Worm (Caenorhabditis elegans): ENCODE data around the gene cki-2.

Gene cki-2

ce11 chrII:7860221-7860928 lies 44.1 kb downstream of the cki-2 start, which contains the start of gene lin-5:
lin-5 (plus strand) TSS chrII:7860574.
- no peak for TF ChIP-seq nhr-25 (tag; optimal IDR thresholded peaks at IDR 0.05; ENCODE audit: borderline replicate concordance, insufficient read depth)
- peak; percentile 20 for TF ChIP-seq lin-13 (GFP tag; optimal IDR thresholded peaks at IDR 0.05)
- TF ChIP-seq mxl-3 (GFP tag; optimal IDR thresholded peaks at IDR 0.05) = peak; percentile 27
- TF ChIP-seq unc-62 (GFP tag; optimal IDR thresholded peaks at IDR 0.05 in 1 of 2) = peak in 1 of 2 experiments; percentile 91
- no peak for TF ChIP-seq unc-62 (tag; optimal IDR thresholded peaks at IDR 0.05)
- TF ChIP-seq hlh-30 (tag; optimal IDR thresholded peaks at IDR 0.05; ENCODE audit: insufficient read depth) = peak; percentile 53
- TF ChIP-seq T20F7.1 (GFP tag; optimal IDR thresholded peaks at IDR 0.05) = peak; percentile 58
- peak; percentile 74 for TF ChIP-seq unc-130 (GFP tag; optimal IDR thresholded peaks at IDR 0.05)
- no peak for TF ChIP-seq dmd-9 (GFP tag; IDR thresholded peaks at IDR 0.05)
- no peak for TF ChIP-seq spr-1 (tag; optimal IDR thresholded peaks at IDR 0.05)
- peak; percentile 16 for TF ChIP-seq F37D6.2 (tag; optimal IDR thresholded peaks at IDR 0.05)
- no peak for TF ChIP-seq nhr-102 (tag; optimal IDR thresholded peaks at IDR 0.05)
- TF ChIP-seq lin-29 (GFP tag; IDR thresholded peaks at IDR 0.05) = no peak
- TF ChIP-seq mep-1 (tag; optimal IDR thresholded peaks at IDR 0.05) = peak; percentile 67
- TF ChIP-seq hif-1 (tag; optimal IDR thresholded peaks at IDR 0.05) = peak in 1 of 2 experiments; percentile 74
- peak; percentile 45 for TF ChIP-seq rbr-2 (tag; optimal IDR thresholded peaks at IDR 0.05)
- TF ChIP-seq hmg-1.1 (GFP tag; IDR thresholded peaks at IDR 0.05) = peak; percentile 30; the same call in 1 of the 2 replicates
- TF ChIP-seq dpl-1 (GFP tag; optimal IDR thresholded peaks at IDR 0.05) = peak; percentile 90
- peak; percentile 4 for TF ChIP-seq dve-1 (tag; optimal IDR thresholded peaks at IDR 0.05; ENCODE audit: insufficient read depth)
- peak; percentile 40 for TF ChIP-seq F49E8.2 (tag; optimal IDR thresholded peaks at IDR 0.05; ENCODE audit: borderline replicate concordance)
- peak; percentile 9 for TF ChIP-seq fkh-10 (GFP tag; optimal IDR thresholded peaks at IDR 0.05)
- TF ChIP-seq nhr-11 (tag; optimal IDR thresholded peaks at IDR 0.05) = peak; percentile 36
- peak; percentile 70 for TF ChIP-seq mes-2 (tag; optimal IDR thresholded peaks at IDR 0.05; ENCODE audit: poor library complexity, severe bottlenecking)
- TF ChIP-seq daf-16 (GFP tag; optimal IDR thresholded peaks at IDR 0.05) = no peak
- TF ChIP-seq daf-16 (tag; optimal IDR thresholded peaks at IDR 0.05) = peak; percentile 25
- TF ChIP-seq aha-1 (tag) = peak; percentile 94
- TF ChIP-seq Y48G9A.11 (GFP tag; IDR thresholded peaks at IDR 0.05) = peak; percentile 38; the same call in 1 of the 2 replicates
- no peak for TF ChIP-seq F26F4.8 (GFP tag; conservative IDR thresholded peaks at IDR 0.05)
- peak in 1 of 2 experiments; percentile 23 for TF ChIP-seq mdl-1 (tag; optimal IDR thresholded peaks at IDR 0.05)
- TF ChIP-seq lin-38 (GFP tag; IDR thresholded peaks at IDR 0.05) = peak; percentile 63
- TF ChIP-seq lsy-2 (tag; optimal IDR thresholded peaks at IDR 0.05) = peak in 1 of 2 experiments; percentile 86
- no peak for TF ChIP-seq zip-2 (tag; optimal IDR thresholded peaks at IDR 0.05)

- TF ChIP-seq T26A8.4 (GFP tag; IDR thresholded peaks at IDR 0.05) = no peak
- no peak for TF ChIP-seq arid-1 (GFP tag; conservative IDR thresholded peaks at IDR 0.05)
- TF ChIP-seq lin-15B (tag; optimal IDR thresholded peaks at IDR 0.05) = no peak
- no peak for TF ChIP-seq lin-13 (GFP tag; optimal IDR thresholded peaks at IDR 0.05)
- no peak for TF ChIP-seq spr-3 (GFP tag; optimal IDR thresholded peaks at IDR 0.05)
- TF ChIP-seq set-16 (GFP tag; IDR thresholded peaks at IDR 0.05) = peak; percentile 91
- no peak for TF ChIP-seq mxl-3 (GFP tag; optimal IDR thresholded peaks at IDR 0.05)
- TF ChIP-seq nhr-237 (tag; optimal IDR thresholded peaks at IDR 0.05) = no peak
- 0 out of 2 replicates have a peak, but pooled peaks have one; percentile 24 for TF ChIP-seq egl-43 (GFP tag; IDR thresholded peaks at IDR 0.05)
- no peak for TF ChIP-seq mep-1 (tag; optimal IDR thresholded peaks at IDR 0.05)
- no peak for TF ChIP-seq egl-27 (tag; optimal IDR thresholded peaks at IDR 0.05)
- no peak for TF ChIP-seq fkh-10 (GFP tag; optimal IDR thresholded peaks at IDR 0.05)
- peak; percentile 1 for TF ChIP-seq dpl-1 (GFP tag; optimal IDR thresholded peaks at IDR 0.05)
- no peak for TF ChIP-seq nhr-41 (GFP tag; IDR thresholded peaks at IDR 0.05)
- no peak for TF ChIP-seq ama-1 (optimal IDR thresholded peaks at IDR 0.05)
- no peak for TF ChIP-seq D1046.2 (GFP tag; IDR thresholded peaks at IDR 0.05)
- no peak for TF ChIP-seq hlh-30 (tag; optimal IDR thresholded peaks at IDR 0.05; ENCODE audit: insufficient read depth)
- no peak for TF ChIP-seq ztf-11 (tag; optimal IDR thresholded peaks at IDR 0.05)
- TF ChIP-seq unc-39 (tag; optimal IDR thresholded peaks at IDR 0.05) = no peak
- TF ChIP-seq lsy-2 (tag; optimal IDR thresholded peaks at IDR 0.05) = no peak
- no peak for TF ChIP-seq nhr-48 (tag; optimal IDR thresholded peaks at IDR 0.05)
- TF ChIP-seq duxl-1 (tag; optimal IDR thresholded peaks at IDR 0.05; ENCODE audit: poor library complexity) = no peak
Observed at ce11 chrII:7863480-7864125, 47.3 kb downstream of the cki-2 start.
